Worm (Caenorhabditis elegans): ENCODE data around the gene F47D12.9.

F47D12.9 gene

DNA sequence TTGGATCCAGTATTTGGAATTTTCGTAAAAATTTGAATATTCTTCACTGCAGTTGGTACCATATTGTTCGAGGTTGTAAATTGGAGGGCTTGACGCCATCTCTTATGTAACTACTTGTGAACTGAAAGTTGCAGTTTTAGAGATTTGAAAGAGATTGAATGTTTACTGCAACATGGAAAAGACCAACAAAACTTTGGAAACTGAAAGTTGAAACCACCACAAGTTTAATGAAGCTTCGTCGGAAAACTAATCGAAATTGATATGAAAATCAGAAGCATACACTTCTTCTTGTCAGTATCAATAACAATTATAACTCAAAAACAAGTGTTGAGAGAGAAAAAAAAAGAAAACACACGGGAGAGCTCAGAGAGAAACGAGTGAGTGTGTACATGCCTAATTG, 35.1 kb downstream of the F47D12.9 start, which contains the start of gene srg-7 (continued):
- TF ChIP-seq snpc-4 (GFP tag; optimal IDR thresholded peaks at IDR 0.05) (no peak), snpc-4 (tag; optimal IDR thresholded peaks at IDR 0.05) (no peak), pbrm-1 (GFP tag; IDR thresholded peaks at IDR 0.05) (no peak), dpff-1 (tag; optimal IDR thresholded peaks at IDR 0.05) (no peak)

DNA sequence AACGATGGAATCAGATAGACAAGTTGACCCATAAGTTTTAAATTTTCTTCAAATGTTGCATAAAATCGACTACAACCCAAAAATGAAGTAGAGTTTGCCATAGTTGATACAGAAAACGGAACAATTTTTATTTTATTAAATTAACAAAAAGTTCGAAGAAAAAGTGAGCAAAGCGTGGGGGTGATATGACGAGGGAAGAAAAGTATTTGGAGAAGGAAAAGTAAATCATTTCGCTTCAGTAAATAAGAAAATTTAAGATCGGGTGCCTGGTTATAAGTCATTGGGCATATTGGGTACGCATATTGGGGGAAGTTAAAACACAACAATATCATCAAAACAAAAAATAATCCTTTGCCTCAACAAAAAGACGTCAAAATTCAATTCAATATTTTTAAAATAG, 37.3 kb downstream of the F47D12.9 start, which contains the start of gene srg-6:
TSS of gene srg-6 (minus strand) at position 101 of the 400 bp plus-strand sequence.
- TF ChIP-seq lin-26 (GFP tag; IDR thresholded peaks at IDR 0.05) (no peak), ceh-91 (GFP tag; IDR thresholded peaks at IDR 0.05) (no peak), madf-6 (GFP tag; IDR thresholded peaks at IDR 0.05) (no peak), F33H1.4 (GFP tag; IDR thresholded peaks at IDR 0.05) (no peak), bed-2 (GFP tag; IDR thresholded peaks at IDR 0.05) (no peak), F37B4.10 (GFP tag; IDR thresholded peaks at IDR 0.05) (no peak), ekl-4 (GFP tag; IDR thresholded peaks at IDR 0.05) (no peak), repo-1 (tag; optimal IDR thresholded peaks at IDR 0.05) (no peak), ceh-40 (GFP tag; IDR thresholded peaks at IDR 0.05) (no peak), F57C9.4 (tag; optimal IDR thresholded peaks at IDR 0.05) (no peak), F22D6.2 (tag; optimal IDR thresholded peaks at IDR 0.05) (no peak), lin-40 (tag; optimal IDR thresholded peaks at IDR 0.05) (no peak), fkh-3 (tag; optimal IDR thresholded peaks at IDR 0.05) (no peak), tbx-9 (tag; optimal IDR thresholded peaks at IDR 0.05; ENCODE audit: borderline replicate concordance) (no peak), T07F8.4 (tag; optimal IDR thresholded peaks at IDR 0.05) (no peak), mxl-1 (tag; optimal IDR thresholded peaks at IDR 0.05) (no peak), atf-7 (tag; optimal IDR thresholded peaks at IDR 0.05) (no peak), hlh-12 (tag; optimal IDR thresholded peaks at IDR 0.05) (no peak)

DNA sequence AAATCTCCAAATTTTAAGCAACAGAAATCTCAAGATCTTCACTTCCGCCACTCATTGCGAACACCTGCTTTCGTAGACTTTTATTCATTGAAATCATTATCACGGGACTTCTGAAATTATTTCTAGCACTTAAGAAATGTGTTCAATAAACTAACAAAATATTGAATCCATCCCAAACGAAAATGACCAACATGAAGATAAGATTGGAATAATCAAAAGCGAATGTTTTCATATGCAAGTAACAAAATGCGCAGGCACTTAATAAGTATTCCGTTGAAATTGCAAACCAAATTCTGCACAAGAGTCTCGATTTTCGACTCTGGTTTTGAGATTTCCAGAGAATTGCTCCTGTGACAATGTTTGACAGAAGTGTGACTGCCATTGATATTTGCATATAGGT, 38.7 kb downstream of the F47D12.9 start, which contains the start of gene srg-5:
TSS of gene srg-5 (minus strand) at position 101 of the 400 bp plus-strand sequence.
- TF ChIP-seq aptf-2 (GFP tag; conservative IDR thresholded peaks at IDR 0.05) = no peak
- TF ChIP-seq Y53G8AR.9 (GFP tag; conservative IDR thresholded peaks at IDR 0.05) = no peak
- TF ChIP-seq attf-3 (GFP tag; conservative IDR thresholded peaks at IDR 0.05) = no peak
- no peak for TF ChIP-seq hlh-12 (tag; optimal IDR thresholded peaks at IDR 0.05)
- no peak for TF ChIP-seq ekl-4 (GFP tag; IDR thresholded peaks at IDR 0.05)
- TF ChIP-seq tbp1 (GFP tag; optimal IDR thresholded peaks at IDR 0.05) = no peak
- TF ChIP-seq pbrm-1 (GFP tag; IDR thresholded peaks at IDR 0.05) = no peak
- no peak for TF ChIP-seq ccch-3 (GFP tag; optimal IDR thresholded peaks at IDR 0.05)
- TF ChIP-seq lsl-1 (GFP tag; optimal IDR thresholded peaks at IDR 0.05) = no peak
- no peak for TF ChIP-seq sea-2 (GFP tag; IDR thresholded peaks at IDR 0.05)

DNA sequence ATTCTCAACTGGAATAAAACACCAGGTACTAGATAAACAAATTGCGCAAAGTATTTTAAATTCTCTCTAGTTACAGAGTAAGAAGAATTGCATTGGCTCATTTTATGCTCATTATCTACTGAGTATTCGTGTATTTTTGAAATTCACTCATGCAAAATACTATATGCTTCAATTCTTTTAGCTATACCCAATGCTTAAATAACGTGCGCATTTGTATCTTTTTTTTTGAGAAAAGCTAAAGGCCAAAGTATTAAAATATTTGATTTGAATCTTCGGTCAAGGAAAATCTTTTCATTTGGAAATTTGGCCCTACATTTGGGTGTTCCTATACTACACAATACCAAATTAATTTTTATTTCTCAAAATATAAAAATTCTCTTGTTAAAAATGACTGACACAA, 41.2 kb downstream of the F47D12.9 start, which contains the start of gene srg-4:
TSS of gene srg-4 (minus strand) at position 101 of the 400 bp plus-strand sequence.
- TF ChIP-seq mel-28 (tag; optimal IDR thresholded peaks at IDR 0.05; ENCODE audit: borderline replicate concordance) (no peak), athp-1 (tag; optimal IDR thresholded peaks at IDR 0.05) (no peak), lin-26 (GFP tag; IDR thresholded peaks at IDR 0.05) (no peak), Y56A3A.18 (GFP tag; IDR thresholded peaks at IDR 0.05) (no peak), let-607 (tag; optimal IDR thresholded peaks at IDR 0.05) (no peak), bed-2 (GFP tag; IDR thresholded peaks at IDR 0.05) (no peak), rec-8 (tag; optimal IDR thresholded peaks at IDR 0.05) (no peak), C17E4.6 (GFP tag; IDR thresholded peaks at IDR 0.05) (no peak), mcd-1 (GFP tag; IDR thresholded peaks at IDR 0.05) (no peak), hlh-26 (GFP tag; conservative IDR thresholded peaks at IDR 0.05) (no peak), mes-4 (tag; optimal IDR thresholded peaks at IDR 0.05) (no peak), snpc-1.1 (tag; optimal IDR thresholded peaks at IDR 0.05; ENCODE audit: insufficient read depth) (no peak), nhr-80 (tag; optimal IDR thresholded peaks at IDR 0.05) (no peak), egl-18 (GFP tag; IDR thresholded peaks at IDR 0.05) (no peak), ceh-91 (GFP tag; IDR thresholded peaks at IDR 0.05) (no peak), him-1 (tag; optimal IDR thresholded peaks at IDR 0.05) (no peak), Y53G8AR.9 (GFP tag; conservative IDR thresholded peaks at IDR 0.05) (no peak)
